Worm (Caenorhabditis elegans) whole organism, L4/young adult: ENCODE results near the gene T23F11.2.

Experiments
- W03F9.2 ChIP-seq: fragments of 150-350 bp; optimal IDR thresholded peaks from 2 replicates; lab custom pipeline; 2014; ENCODE audit warnings: missing biosample characterization, missing genetic modification characterization
- dao-5 ChIP-seq: sonication (generic microtip); optimal IDR thresholded peaks from 2 replicates; lab custom pipeline; 2016; ENCODE audit warnings: missing genotype, missing genetic modification characterization, moderate library complexity, missing compliant biosample characterization
- him-1 ChIP-seq: sonication (generic microtip); optimal IDR thresholded peaks from 2 replicates; lab custom pipeline; 2016; ENCODE audit warnings: missing genotype, missing genetic modification reagents, missing genetic modification characterization, missing compliant biosample characterization

T23F11.2 gene

ce11 chrIII:4655402-4655801 lies at the start of gene T23F11.2:
Gene T23F11.2, minus strand, starts transcription at chrIII:4655502.
- no peak for TF ChIP-seq him-1

DNA sequence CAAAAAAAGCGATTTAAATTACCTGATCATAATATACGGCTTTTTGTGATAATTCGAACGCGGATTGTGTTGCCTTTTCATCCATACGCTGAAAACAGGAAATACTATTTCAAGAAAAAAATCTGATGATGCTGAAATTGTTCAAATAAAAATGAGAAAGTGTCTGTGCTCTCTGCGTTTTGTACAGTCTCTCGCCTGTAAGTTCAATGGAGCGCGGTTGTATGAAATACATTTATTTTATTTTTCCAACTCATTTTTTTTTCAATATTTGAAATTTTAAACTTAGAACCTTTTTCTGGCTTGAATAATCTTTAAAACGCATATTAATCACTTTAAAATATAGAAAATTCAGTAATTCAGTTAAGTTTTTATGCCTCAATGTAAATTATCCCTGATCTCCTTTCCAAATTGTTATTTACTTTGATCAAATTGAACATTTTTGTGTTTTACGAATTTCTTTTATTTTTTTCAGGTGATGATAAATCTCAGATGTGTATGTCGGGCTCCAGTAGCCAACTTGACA lies 48.7 kb upstream of the T23F11.2 start, which contains the start of the genes clp-2 and mrpl-16:
clp-2 (minus strand) TSS at position 94 of the 523 bp plus-strand sequence.
mrpl-16 (plus strand) TSS at position 473 of the 523 bp plus-strand sequence.
- peak; percentile 35 for TF ChIP-seq W03F9.2 (tag; lab: Kevin White, UChicago)
- no peak for TF ChIP-seq dao-5 (tag; lab: Kevin White, UChicago)

ce11 chrIII:4699922-4700321 lies 44.6 kb upstream of the T23F11.2 start, which contains the start of gene sel-13:
Gene sel-13, minus strand, starts transcription at chrIII:4700224.
- TF ChIP-seq him-1 (no peak), W03F9.2 (tag; lab: Kevin White, UChicago) (no peak), dao-5 (tag; lab: Kevin White, UChicago) (no peak)

DNA sequence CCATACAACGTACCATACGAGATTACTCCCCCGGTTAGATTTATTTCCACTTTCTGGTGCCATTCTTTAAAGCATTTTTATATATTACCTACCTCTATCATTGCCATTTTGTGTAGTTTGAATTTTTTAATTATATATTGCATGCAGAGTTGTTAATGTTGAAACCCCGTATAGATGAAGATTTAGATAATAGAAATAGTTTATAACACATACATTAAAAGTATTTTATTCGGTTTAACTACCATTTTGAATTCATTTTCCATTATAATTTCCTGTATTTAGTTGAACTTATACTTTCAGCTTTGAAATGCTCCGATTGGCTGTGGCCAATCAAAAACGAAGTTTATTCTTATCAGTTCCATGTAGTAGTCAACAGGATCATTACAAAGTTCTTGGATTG lies 42.5 kb upstream of the T23F11.2 start, which contains the start of gene dnj-18:
dnj-18 (plus strand) TSS at position 301 of the 400 bp plus-strand sequence.
- no peak for TF ChIP-seq him-1
- no peak for TF ChIP-seq W03F9.2 (tag; lab: Kevin White, UChicago)
- no peak for TF ChIP-seq dao-5 (tag; lab: Kevin White, UChicago)

ce11 chrIII:4696903-4697302 lies 41.6 kb upstream of the T23F11.2 start:
- no peak for TF ChIP-seq him-1
- TF ChIP-seq dao-5 (tag; lab: Kevin White, UChicago) = no peak
- no peak for TF ChIP-seq W03F9.2 (tag; lab: Kevin White, UChicago)

DNA sequence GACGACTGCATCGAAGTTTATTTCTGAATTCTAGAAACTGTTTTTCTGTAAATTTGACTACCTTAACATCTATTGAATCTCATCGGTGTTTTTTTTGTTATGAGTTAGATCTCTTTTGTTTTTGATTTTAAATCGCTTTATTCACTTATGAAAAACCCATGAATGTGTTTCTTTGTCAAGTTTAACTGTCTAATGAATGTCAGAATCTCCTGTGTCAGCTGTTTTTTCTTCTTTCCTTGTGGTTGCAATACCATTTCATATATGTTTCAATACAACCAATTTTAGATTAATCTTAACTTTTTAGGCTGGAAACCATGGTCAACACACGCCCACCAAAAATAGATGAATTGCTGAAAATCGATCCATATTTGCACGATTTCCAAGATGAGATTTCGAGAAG lies 39.8 kb upstream of the T23F11.2 start, which contains the start of gene T04A8.7:
T04A8.7 (plus strand) TSS at position 301 of the 400 bp plus-strand sequence.
- TF ChIP-seq dao-5 (tag; lab: Kevin White, UChicago) (no peak), him-1 (no peak), W03F9.2 (tag; lab: Kevin White, UChicago) (no peak)

ce11 chrIII:4693695-4694094 lies 38.4 kb upstream of the T23F11.2 start, which contains the start of gene T04A8.8:
Gene T04A8.8, plus strand, starts transcription at chrIII:4693995.
- TF ChIP-seq him-1 (no peak), dao-5 (tag; lab: Kevin White, UChicago) (no peak), W03F9.2 (tag; lab: Kevin White, UChicago) (no peak)

- TF ChIP-seq W03F9.2 (tag; lab: Kevin White, UChicago) (peak; percentile 87), dao-5 (tag; lab: Kevin White, UChicago) (no peak)
These were observed 38.0 kb upstream of the T23F11.2 start, which contains the start of gene nifk-1 for ce11 chrIII:4693281-4693680. Gene nifk-1, minus strand, starts transcription at chrIII:4693307.

DNA sequence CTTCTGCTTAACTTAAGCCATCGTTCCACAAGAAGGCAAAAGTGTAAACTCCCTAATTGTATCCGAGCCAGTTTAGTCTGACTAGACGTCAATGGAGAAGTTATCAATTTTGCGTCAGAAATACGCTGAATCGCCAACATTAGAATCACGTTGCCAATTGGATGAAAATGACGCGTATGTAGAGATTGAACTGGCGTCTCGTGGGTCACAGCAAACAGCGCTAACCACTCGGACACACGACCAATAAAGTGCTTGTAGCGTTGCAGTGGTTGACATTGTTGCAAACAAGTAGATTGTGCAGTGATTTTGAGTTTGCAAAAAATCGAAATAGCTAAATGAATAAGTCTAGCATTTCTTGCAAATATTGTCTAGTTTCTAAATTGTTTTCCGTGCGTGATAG lies 34.3 kb upstream of the T23F11.2 start:
- TF ChIP-seq dao-5 (tag; lab: Kevin White, UChicago) = peak; percentile 84
- peak; percentile 63 for TF ChIP-seq him-1
- TF ChIP-seq W03F9.2 (tag; lab: Kevin White, UChicago) = peak; percentile 36

- TF ChIP-seq dao-5 (tag; lab: Kevin White, UChicago) (no peak), W03F9.2 (tag; lab: Kevin White, UChicago) (no peak), him-1 (no peak)
These were observed 33.7 kb upstream of the T23F11.2 start, which contains the start of gene ppat-1 for ce11 chrIII:4688965-4689364. Gene ppat-1, plus strand, starts transcription at chrIII:4689280.

- TF ChIP-seq him-1 = no peak
These were observed 33.1 kb upstream of the T23F11.2 start, which contains the start of gene tag-243 for ce11 chrIII:4688356-4688755. Gene tag-243, minus strand, starts transcription at chrIII:4688456.

- TF ChIP-seq dao-5 (tag; lab: Kevin White, UChicago) (no peak), him-1 (no peak), W03F9.2 (tag; lab: Kevin White, UChicago) (no peak)
These were observed 31.8 kb upstream of the T23F11.2 start for ce11 chrIII:4687134-4687533.

- TF ChIP-seq him-1 (no peak), W03F9.2 (tag; lab: Kevin White, UChicago) (no peak), dao-5 (tag; lab: Kevin White, UChicago) (no peak)
These were observed 24.7 kb upstream of the T23F11.2 start, which contains the start of gene srg-11 for ce11 chrIII:4679963-4680484. Gene srg-11, plus strand, starts transcription at chrIII:4680013.

- TF ChIP-seq dao-5 (tag; lab: Kevin White, UChicago) (no peak), him-1 (no peak), W03F9.2 (tag; lab: Kevin White, UChicago) (no peak)
These were observed 22.2 kb upstream of the T23F11.2 start, which contains the start of gene srg-10 for ce11 chrIII:4677466-4677865. Gene srg-10, plus strand, starts transcription at chrIII:4677766.
